Fruit fly (Drosophila melanogaster) Kc167 (cell line): ENCODE data around the gene CG8892.

Experiments
- Myc ChIP-seq: fragments of >200 bp; optimal IDR thresholded peaks from 2 replicates; lab custom pipeline; 2017; ENCODE audit warnings: missing external identifiers
- Sin3A ChIP-seq: fragments of >200 bp; optimal IDR thresholded peaks from 2 replicates; lab custom pipeline; 2018; ENCODE audit warnings: missing external identifiers
- h ChIP-seq: fragments of >200 bp; optimal IDR thresholded peaks from 3 replicates; lab custom pipeline; 2018; ENCODE audit warnings: missing external identifiers
- insv ChIP-seq: fragments of >200 bp; optimal IDR thresholded peaks from 3 replicates; lab custom pipeline; 2018; ENCODE audit warnings: missing external identifiers
- psq ChIP-seq: fragments of >200 bp; optimal IDR thresholded peaks from 2 replicates; lab custom pipeline; 2017; ENCODE audit warnings: missing external identifiers
- ttk ChIP-seq: sonication (Bioruptor generic); optimal IDR thresholded peaks from 2 replicates; lab custom pipeline; 2017; ENCODE audit warnings: missing external identifiers

Gene CG8892

dm6 chr2L:4971329-4971798 lies 10.0 kb downstream of the CG8892 start, which contains the start of gene CG14043:
Gene CG14043, plus strand, starts transcription at chr2L:4971702.
- TF ChIP-seq h (lab: Kevin White, UChicago): no peak
- TF ChIP-seq Myc (lab: Kevin White, UChicago): no peak
- TF ChIP-seq psq: no peak
- no peak for TF ChIP-seq ttk (lab: Kevin White, UChicago)
- TF ChIP-seq Sin3A (lab: Kevin White, UChicago): no peak
- TF ChIP-seq insv (lab: Kevin White, UChicago): no peak

dm6 chr2L:4968767-4969166 lies 12.6 kb downstream of the CG8892 start, which contains the start of the genes Scox and Polr1C:
Gene Scox, minus strand, starts transcription at chr2L:4968935.
Gene Polr1C, plus strand, starts transcription at chr2L:4969004.
- TF ChIP-seq h (lab: Kevin White, UChicago) (no peak), insv (lab: Kevin White, UChicago) (no peak), Myc (lab: Kevin White, UChicago) (no peak), psq (no peak), ttk (lab: Kevin White, UChicago) (no peak), Sin3A (lab: Kevin White, UChicago) (no peak)

- no peak for TF ChIP-seq h (lab: Kevin White, UChicago)
- TF ChIP-seq ttk (lab: Kevin White, UChicago): no peak
- TF ChIP-seq insv (lab: Kevin White, UChicago): no peak
- no peak for TF ChIP-seq psq
- no peak for TF ChIP-seq Sin3A (lab: Kevin White, UChicago)
- TF ChIP-seq Myc (lab: Kevin White, UChicago): no peak
Measured at dm6 chr2L:4967511-4967910, 13.9 kb downstream of the CG8892 start, which contains the start of gene eIF3i. Gene eIF3i, minus strand, starts transcription at chr2L:4967775.

- no peak for TF ChIP-seq Sin3A (lab: Kevin White, UChicago)
- TF ChIP-seq Myc (lab: Kevin White, UChicago): no peak
- no peak for TF ChIP-seq insv (lab: Kevin White, UChicago)
Measured at dm6 chr2L:4965923-4966322, 15.5 kb downstream of the CG8892 start.

dm6 chr2L:4965420-4965819 lies 16.0 kb downstream of the CG8892 start, which contains the start of gene CG34125:
Gene CG34125, plus strand, starts transcription at chr2L:4965673.
- TF ChIP-seq psq (no peak), Myc (lab: Kevin White, UChicago) (no peak), Sin3A (lab: Kevin White, UChicago) (no peak), ttk (lab: Kevin White, UChicago) (no peak), insv (lab: Kevin White, UChicago) (no peak), h (lab: Kevin White, UChicago) (no peak)

dm6 chr2L:4958111-4958510 lies 23.3 kb downstream of the CG8892 start, which contains the start of gene CG34124:
Gene CG34124, plus strand, starts transcription at chr2L:4958411.
- TF ChIP-seq Sin3A (lab: Kevin White, UChicago): no peak
- no peak for TF ChIP-seq ttk (lab: Kevin White, UChicago)
- TF ChIP-seq psq: no peak
- no peak for TF ChIP-seq Myc (lab: Kevin White, UChicago)
- no peak for TF ChIP-seq insv (lab: Kevin White, UChicago)
- no peak for TF ChIP-seq h (lab: Kevin White, UChicago)

dm6 chr2L:4955094-4955823 lies 26.1 kb downstream of the CG8892 start, which contains the start of the genes Jon25Bi and Marcal1:
Gene Jon25Bi, minus strand, starts transcription at chr2L:4955144.
Gene Marcal1, plus strand, starts transcription at chr2L:4955509.
- TF ChIP-seq ttk (lab: Kevin White, UChicago) (no peak), psq (no peak), insv (lab: Kevin White, UChicago) (no peak), Myc (lab: Kevin White, UChicago) (no peak), h (lab: Kevin White, UChicago) (no peak), Sin3A (lab: Kevin White, UChicago) (no peak)

dm6 chr2L:4953086-4953570 lies 28.3 kb downstream of the CG8892 start, which contains the start of gene Jon25Bii:
Gene Jon25Bii, minus strand, starts transcription at chr2L:4953136.
- no peak for TF ChIP-seq insv (lab: Kevin White, UChicago)
- no peak for TF ChIP-seq ttk (lab: Kevin White, UChicago)
- TF ChIP-seq Sin3A (lab: Kevin White, UChicago): no peak
- no peak for TF ChIP-seq Myc (lab: Kevin White, UChicago)
- TF ChIP-seq psq: no peak
- no peak for TF ChIP-seq h (lab: Kevin White, UChicago)

dm6 chr2L:4950667-4951066 lies 30.7 kb downstream of the CG8892 start, which contains the start of gene Jon25Biii:
Gene Jon25Biii, minus strand, starts transcription at chr2L:4950767.
- no peak for TF ChIP-seq h (lab: Kevin White, UChicago)
- no peak for TF ChIP-seq psq
- TF ChIP-seq Myc (lab: Kevin White, UChicago): no peak
- TF ChIP-seq Sin3A (lab: Kevin White, UChicago): no peak
- no peak for TF ChIP-seq ttk (lab: Kevin White, UChicago)
- no peak for TF ChIP-seq insv (lab: Kevin White, UChicago)

- TF ChIP-seq insv (lab: Kevin White, UChicago) (no peak), ttk (lab: Kevin White, UChicago) (no peak), Sin3A (lab: Kevin White, UChicago) (no peak), Myc (lab: Kevin White, UChicago) (no peak), h (lab: Kevin White, UChicago) (no peak), psq (no peak)
Measured at dm6 chr2L:4949453-4950045, 31.8 kb downstream of the CG8892 start, which contains the start of gene jet. Gene jet, minus strand, starts transcription at chr2L:4949784.

- TF ChIP-seq Myc (lab: Kevin White, UChicago) (no peak), psq (no peak), insv (lab: Kevin White, UChicago) (no peak), h (lab: Kevin White, UChicago) (no peak), Sin3A (lab: Kevin White, UChicago) (no peak), ttk (lab: Kevin White, UChicago) (no peak)
Measured at dm6 chr2L:4945300-4945699, 36.1 kb downstream of the CG8892 start, which contains the start of the genes mRpL24 and betaggt-I. Gene mRpL24, minus strand, starts transcription at chr2L:4945361. Gene betaggt-I, plus strand, starts transcription at chr2L:4945579.
